Fruit fly (Drosophila melanogaster) whole organism, embryonic: ENCODE results near the gene mst.

Source experiments
- Abd-B ChIP-seq: fragments of 200-800 bp; sonication (Bioruptor generic); optimal IDR thresholded peaks from 2 replicates; lab custom pipeline; 2018; ENCODE audit warnings: missing biosample characterization, mild to moderate bottlenecking, missing genetic modification characterization, moderate library complexity
- Ada2b ChIP-seq: fragments of 200-800 bp; sonication (Bioruptor generic); IDR thresholded peaks from 2 replicates; pipeline ENCODE4 v1.3.6; 2022; ENCODE audit warnings: missing biosample characterization, missing genetic modification characterization
- BEAF-32 ChIP-seq: fragments of 200-800 bp; sonication (Bioruptor generic); optimal IDR thresholded peaks from 3 replicates; lab custom pipeline; 2017; ENCODE audit warnings: missing biosample characterization, missing genetic modification characterization, mild to moderate bottlenecking, moderate library complexity, missing genetic modification reagents
- Bdp1 ChIP-seq: fragments of 200-800 bp; sonication (Bioruptor generic); optimal IDR thresholded peaks from 3 replicates; lab custom pipeline; 2016; ENCODE audit warnings: missing biosample characterization, missing genetic modification characterization
- CG11456 ChIP-seq: fragments of 200-800 bp; sonication (Bioruptor generic); IDR thresholded peaks from 3 replicates; pipeline ENCODE4 v1.3.6; 2022; ENCODE audit warnings: missing biosample characterization, missing genetic modification characterization
- CG13894 ChIP-seq: fragments of 200-800 bp; sonication (Bioruptor generic); optimal IDR thresholded peaks from 3 replicates; lab custom pipeline; 2018; ENCODE audit warnings: missing biosample characterization, mild to moderate bottlenecking, missing genetic modification characterization, moderate library complexity
- CG14014 ChIP-seq: fragments of 200-800 bp; sonication (Bioruptor generic); IDR thresholded peaks from 2 replicates; pipeline ENCODE4 v1.3.6; 2022; ENCODE audit warnings: missing biosample characterization, missing genetic modification characterization
- CG14667 ChIP-seq: fragments of 200-800 bp; sonication (Bioruptor generic); IDR thresholded peaks from 2 replicates; pipeline ENCODE4 v1.3.6; 2022; ENCODE audit warnings: missing biosample characterization, missing genetic modification characterization
- CG14860 ChIP-seq: fragments of 200-800 bp; sonication (Bioruptor generic); IDR thresholded peaks from 3 replicates; pipeline ENCODE4 v1.3.6; 2022; ENCODE audit warnings: missing biosample characterization, missing genetic modification characterization; ENCODE audit not compliant: partially characterized antibody
- CG15479 ChIP-seq: fragments of 200-800 bp; sonication (Bioruptor generic); optimal IDR thresholded peaks from 3 replicates; lab custom pipeline; 2019; ENCODE audit warnings: missing biosample characterization, mild to moderate bottlenecking, missing genetic modification characterization, moderate library complexity
- CG1792 ChIP-seq: fragments of 200-800 bp; sonication (Bioruptor generic); optimal IDR thresholded peaks from 2 replicates; lab custom pipeline; 2016; ENCODE audit warnings: missing biosample characterization, missing genetic modification characterization
- CG18011 ChIP-seq: fragments of 200-800 bp; sonication (Bioruptor generic); optimal IDR thresholded peaks from 2 replicates; lab custom pipeline; 2017; ENCODE audit warnings: missing biosample characterization, missing genetic modification characterization, mild to moderate bottlenecking, moderate library complexity, missing genotype
- CG18619 ChIP-seq: fragments of 200-800 bp; sonication (Bioruptor generic); optimal IDR thresholded peaks from 3 replicates; lab custom pipeline; 2017; ENCODE audit warnings: missing biosample characterization, mild to moderate bottlenecking, missing genetic modification characterization
- CG2199 ChIP-seq: fragments of 200-800 bp; sonication (Bioruptor generic); IDR thresholded peaks from 3 replicates; pipeline ENCODE4 v1.3.6; 2022; ENCODE audit warnings: missing biosample characterization, missing genetic modification characterization
- CG34422 ChIP-seq: fragments of 200-800 bp; sonication (Bioruptor generic); IDR thresholded peaks from 3 replicates; pipeline ENCODE4 v1.3.6; 2022; ENCODE audit warnings: missing biosample characterization, missing genetic modification characterization
- CG3838 ChIP-seq: fragments of 200-800 bp; sonication (Bioruptor generic); optimal IDR thresholded peaks from 3 replicates; lab custom pipeline; 2016; ENCODE audit warnings: missing biosample characterization, missing genetic modification characterization
- CG3847 ChIP-seq: fragments of 200-800 bp; sonication (Bioruptor generic); IDR thresholded peaks from 2 replicates; pipeline ENCODE4 v1.3.6; 2022; ENCODE audit warnings: missing biosample characterization, missing genetic modification characterization
- CG4424 ChIP-seq: fragments of 200-800 bp; sonication (Bioruptor generic); optimal IDR thresholded peaks from 3 replicates; lab custom pipeline; 2016; ENCODE audit warnings: missing biosample characterization, missing genetic modification characterization
- CG5953 ChIP-seq: fragments of 200-800 bp; sonication (Bioruptor generic); IDR thresholded peaks from 2 replicates; pipeline ENCODE4 v1.3.6; 2022; ENCODE audit warnings: missing biosample characterization, missing genetic modification characterization
- CG6272 ChIP-seq: fragments of 200-800 bp; sonication (Bioruptor generic); IDR thresholded peaks from 2 replicates; pipeline ENCODE4 v1.3.6; 2022; ENCODE audit warnings: missing biosample characterization, missing genetic modification characterization
- CG6765 ChIP-seq: fragments of 200-800 bp; sonication (Bioruptor generic); optimal IDR thresholded peaks from 3 replicates; lab custom pipeline; 2017; ENCODE audit warnings: missing biosample characterization, mild to moderate bottlenecking, missing genetic modification characterization
- CTCF ChIP-seq: fragments of 200-800 bp; sonication (Bioruptor generic); optimal IDR thresholded peaks from 2 replicates; lab custom pipeline; 2017; ENCODE audit warnings: missing biosample characterization, mild to moderate bottlenecking, missing genetic modification characterization, moderate library complexity
- E2f1 ChIP-seq: fragments of 200-800 bp; sonication (Bioruptor generic); IDR thresholded peaks from 2 replicates; pipeline ENCODE4 v1.3.6; 2022; ENCODE audit warnings: missing biosample characterization, missing genetic modification characterization
- E2f2 ChIP-seq: fragments of 200-800 bp; sonication (Bioruptor generic); IDR thresholded peaks from 2 replicates; pipeline ENCODE4 v1.3.6; 2022; ENCODE audit warnings: missing biosample characterization, missing genetic modification characterization
- Elba2 ChIP-seq: fragments of 200-800 bp; sonication (Bioruptor generic); optimal IDR thresholded peaks from 3 replicates; lab custom pipeline; 2016; ENCODE audit warnings: missing biosample characterization, missing genetic modification characterization
- GATAe ChIP-seq: fragments of 200-800 bp; sonication (Bioruptor generic); conservative IDR thresholded peaks from 2 replicates; pipeline ENCODE4 v1.3.6; 2022; ENCODE audit warnings: missing biosample characterization, missing genetic modification characterization
- Hmr ChIP-seq: fragments of 200-800 bp; sonication (Bioruptor generic); optimal IDR thresholded peaks from 3 replicates; lab custom pipeline; 2017; ENCODE audit warnings: mild to moderate bottlenecking, missing biosample characterization, missing genetic modification reagents, missing genetic modification characterization
- Hr3 ChIP-seq: fragments of 200-800 bp; sonication (Bioruptor generic); optimal IDR thresholded peaks from 3 replicates; lab custom pipeline; 2016; ENCODE audit warnings: missing biosample characterization, missing genetic modification characterization
- Kr ChIP-seq: fragments of 200-800 bp; sonication (Bioruptor generic); optimal IDR thresholded peaks from 2 replicates; lab custom pipeline; 2017; ENCODE audit warnings: missing biosample characterization, mild to moderate bottlenecking, missing genetic modification characterization
- Mad ChIP-seq: fragments of 200-800 bp; sonication (Bioruptor generic); optimal IDR thresholded peaks from 2 replicates; lab custom pipeline; 2016; ENCODE audit warnings: missing biosample characterization, missing genetic modification characterization
- Myb ChIP-seq: fragments of 200-800 bp; sonication (Bioruptor generic); optimal IDR thresholded peaks from 2 replicates; lab custom pipeline; 2016; ENCODE audit warnings: missing biosample characterization, missing genetic modification characterization
- NC2α ChIP-seq: fragments of 200-800 bp; sonication (Bioruptor generic); optimal IDR thresholded peaks from 2 replicates; lab custom pipeline; 2016; ENCODE audit warnings: missing biosample characterization, missing genetic modification characterization
- Oli ChIP-seq: fragments of 200-800 bp; sonication (Bioruptor generic); optimal IDR thresholded peaks from 2 replicates; lab custom pipeline; 2018; ENCODE audit warnings: missing biosample characterization, mild to moderate bottlenecking, missing genetic modification characterization, moderate library complexity
- Rx ChIP-seq: fragments of 200-800 bp; sonication (Bioruptor generic); IDR thresholded peaks from 2 replicates; pipeline ENCODE4 v1.3.6; 2022; ENCODE audit warnings: missing biosample characterization, missing genetic modification characterization
- Six4 ChIP-seq: fragments of 200-800 bp; sonication (Bioruptor generic); optimal IDR thresholded peaks from 2 replicates; lab custom pipeline; 2016; ENCODE audit warnings: missing biosample characterization, missing genetic modification characterization
- Sry-δ ChIP-seq: fragments of 200-800 bp; sonication (Bioruptor generic); optimal IDR thresholded peaks from 2 replicates; lab custom pipeline; 2016; ENCODE audit warnings: missing biosample characterization, missing genetic modification characterization
- ems ChIP-seq: fragments of 200-800 bp; sonication (Bioruptor generic); optimal IDR thresholded peaks from 3 replicates; lab custom pipeline; 2016; ENCODE audit warnings: missing biosample characterization, missing genetic modification characterization
- en ChIP-seq: fragments of 200-800 bp; sonication (Bioruptor generic); optimal IDR thresholded peaks from 2 replicates; lab custom pipeline; 2016; ENCODE audit warnings: missing biosample characterization, missing genetic modification characterization
- lbe ChIP-seq: fragments of 200-800 bp; sonication (Bioruptor generic); optimal IDR thresholded peaks from 2 replicates; lab custom pipeline; 2016; ENCODE audit warnings: missing biosample characterization, mild to moderate bottlenecking, missing genetic modification characterization
- peb ChIP-seq: fragments of 200-800 bp; sonication (Bioruptor generic); IDR thresholded peaks from 2 replicates; pipeline ENCODE4 v1.3.6; 2022; ENCODE audit warnings: missing biosample characterization, missing genetic modification characterization
- pfk ChIP-seq: fragments of 200-800 bp; sonication (Bioruptor generic); optimal IDR thresholded peaks from 2 replicates; lab custom pipeline; 2018; ENCODE audit warnings: missing biosample characterization, mild to moderate bottlenecking, missing genetic modification characterization, moderate library complexity
- psq ChIP-seq: fragments of 200-800 bp; sonication (Bioruptor generic); optimal IDR thresholded peaks from 2 replicates; lab custom pipeline; 2017; ENCODE audit warnings: missing biosample characterization, missing genetic modification characterization
- ro ChIP-seq: fragments of 200-800 bp; sonication (Bioruptor generic); IDR thresholded peaks from 2 replicates; pipeline ENCODE4 v1.3.6; 2022; ENCODE audit warnings: missing biosample characterization, missing genetic modification characterization
- run ChIP-seq: fragments of 200-800 bp; sonication (Bioruptor generic); optimal IDR thresholded peaks from 3 replicates; lab custom pipeline; 2018; ENCODE audit warnings: missing biosample characterization, mild to moderate bottlenecking, missing genetic modification characterization
- sc ChIP-seq, 3 experiments: fragments of >200 bp in 2 of 3; fragments of 200-800 bp in 1 of 3; sonication (Bioruptor generic) in 1 of 3; optimal IDR thresholded peaks; 2 replicates in 2 of 3; 3 replicates in 1 of 3; lab custom pipeline; 2017; ENCODE audit warnings: mild to moderate bottlenecking in 1 of 3, missing biosample characterization in 1 of 3, missing genetic modification characterization in 1 of 3, missing genetic modification reagents in 1 of 3
- schlank ChIP-seq: fragments of 200-800 bp; sonication (Bioruptor generic); optimal IDR thresholded peaks from 2 replicates; lab custom pipeline; 2018; ENCODE audit warnings: missing biosample characterization, mild to moderate bottlenecking, missing genetic modification characterization
- sqz ChIP-seq: fragments of 200-800 bp; sonication (Bioruptor generic); optimal IDR thresholded peaks from 3 replicates; lab custom pipeline; 2018; ENCODE audit warnings: missing biosample characterization, mild to moderate bottlenecking, missing genetic modification characterization
- tna ChIP-seq: fragments of 200-800 bp; sonication (Bioruptor generic); IDR thresholded peaks from 2 replicates; pipeline ENCODE4 v1.3.6; 2022; ENCODE audit warnings: missing biosample characterization, missing genetic modification characterization; ENCODE audit not compliant: partially characterized antibody
- toy ChIP-seq: fragments of 200-800 bp; sonication (Bioruptor generic); IDR thresholded peaks from 2 replicates; pipeline ENCODE4 v1.3.6; 2022; ENCODE audit warnings: missing biosample characterization, missing genetic modification characterization
- twi ChIP-seq: fragments of 200-800 bp; optimal IDR thresholded peaks from 2 replicates; lab custom pipeline; 2019; ENCODE audit warnings: missing biosample characterization, mild to moderate bottlenecking, missing genetic modification characterization, moderate library complexity
- wdn ChIP-seq: fragments of 200-800 bp; sonication (Bioruptor generic); IDR thresholded peaks from 2 replicates; pipeline ENCODE4 v1.3.6; 2022; ENCODE audit warnings: missing biosample characterization, missing genetic modification characterization
- z ChIP-seq: fragments of 200-800 bp; sonication (Bioruptor generic); IDR thresholded peaks from 3 replicates; pipeline ENCODE4 v1.3.6; 2022; ENCODE audit warnings: missing biosample characterization, missing genetic modification characterization

The mst gene

DNA sequence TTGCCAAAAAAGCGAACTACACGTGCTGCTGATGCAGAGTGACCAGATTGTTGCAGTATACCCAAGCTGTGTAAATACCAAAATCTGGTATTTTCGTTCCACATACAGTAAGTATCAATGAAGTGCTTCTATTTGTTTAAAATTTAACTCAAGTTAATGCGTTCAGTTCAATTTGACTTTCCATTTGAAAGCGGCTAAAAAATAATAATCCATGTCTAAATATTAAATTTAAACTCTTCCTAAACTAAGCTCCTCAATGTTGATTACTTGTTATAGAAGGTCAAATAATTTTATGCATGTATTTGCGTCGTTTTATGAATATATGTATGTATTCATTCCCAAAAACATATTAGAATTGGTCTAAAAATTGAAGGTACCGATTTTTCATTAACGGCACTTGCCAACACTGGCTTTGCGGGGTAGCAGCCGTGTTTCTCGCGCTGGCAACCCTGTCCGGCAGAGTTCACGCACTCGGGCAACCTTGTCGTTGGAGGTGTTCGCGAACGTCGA, 38.9 kb upstream of the mst start, which contains the start of the genes peng and sol (continued):
- TF ChIP-seq CG3838 (GFP tag; lab: Kevin White, UChicago) (peak; percentile 2), CG11456 (no peak; the same call in 2 of the 3 replicates), CG14860 (no peak), CTCF (GFP tag; lab: Kevin White, UChicago) (peak; percentile 18), Kr (GFP tag; lab: Kevin White, UChicago) (no peak), CG15479 (GFP tag; lab: Kevin White, UChicago) (no peak), en (peak; percentile 38), GATAe (no peak), Hr3 (GFP tag; lab: Kevin White, UChicago) (peak; percentile 76), CG18011 (GFP tag; lab: Kevin White, UChicago) (peak; percentile 50), wdn (GFP tag; lab: Robert Waterston, UW) (peak; percentile 56), psq (GFP tag; lab: Kevin White, UChicago) (peak; percentile 23), schlank (tag; lab: Kevin White, UChicago) (peak; percentile 47), Myb (GFP tag; lab: Kevin White, UChicago) (peak; percentile 44), CG14014 (GFP tag; lab: Robert Waterston, UW) (peak; percentile 52; the same call in 1 of the 2 replicates), CG4424 (GFP tag; lab: Kevin White, UChicago) (peak; percentile 78), Rx (GFP tag; lab: Robert Waterston, UW) (peak; percentile 22; the same call in 1 of the 2 replicates), CG14667 (GFP tag; lab: Robert Waterston, UW) (no peak), CG34422 (GFP tag; lab: Robert Waterston, UW) (no peak; the same call in 2 of the 3 replicates), lbe (GFP tag; lab: Kevin White, UChicago) (peak; percentile 31), run (no peak), Six4 (peak; percentile 72), BEAF-32 (GFP tag; lab: Kevin White, UChicago) (peak; percentile 44), sqz (GFP tag; lab: Kevin White, UChicago) (no peak), z (no peak), E2f1 (GFP tag; lab: Robert Waterston, UW) (peak; percentile 49; the same call in 1 of the 2 replicates), Bdp1 (GFP tag; lab: Kevin White, UChicago) (peak; percentile 42), pfk (GFP tag; lab: Kevin White, UChicago) (no peak), CG18619 (GFP tag; lab: Kevin White, UChicago) (peak; percentile 57), CG2199 (GFP tag; lab: Robert Waterston, UW) (no peak), NC2α (GFP tag; lab: Kevin White, UChicago) (no peak), E2f2 (GFP tag; lab: Robert Waterston, UW) (peak; percentile 46), tna (GFP tag; lab: Robert Waterston, UW) (no peak), CG6765 (GFP tag; lab: Kevin White, UChicago) (peak; percentile 19), toy (GFP tag; lab: Robert Waterston, UW) (no peak), CG3847 (peak; percentile 69), ro (GFP tag; lab: Robert Waterston, UW) (no peak), Sry-δ (GFP tag; lab: Kevin White, UChicago) (peak; percentile 53), Mad (GFP tag; lab: Kevin White, UChicago) (peak; percentile 76), CG6272 (no peak), peb (GFP tag; lab: Robert Waterston, UW) (no peak), sc (optimal IDR thresholded peaks at IDR 0.05; lab: Kevin White, UChicago) (no peak), sc (GFP tag; optimal IDR thresholded peaks at IDR 0.05; lab: Kevin White, UChicago) (no peak), Hmr (GFP tag; lab: Kevin White, UChicago) (peak; percentile 82), Elba2 (GFP tag; lab: Kevin White, UChicago) (peak; percentile 15), Oli (tag; lab: Kevin White, UChicago) (peak; percentile 63), Ada2b (GFP tag; lab: Robert Waterston, UW) (peak; percentile 59), CG1792 (GFP tag; lab: Kevin White, UChicago) (peak; percentile 14), Abd-B (GFP tag; lab: Kevin White, UChicago) (peak; percentile 72), CG13894 (peak; percentile 76), twi (peak; percentile 50), CG5953 (no peak), ems (GFP tag; lab: Kevin White, UChicago) (peak; percentile 44)
